Worm (Caenorhabditis elegans) whole organism, L4 larva: Measurements from ENCODE around the gene sng-1.

Experiments used
- D1046.2 ChIP-seq: fragments of 200-800 bp; sonication (Bioruptor generic); IDR thresholded peaks from 2 replicates; pipeline ENCODE4 v1.3.6; 2022; ENCODE audit warnings: missing genetic modification characterization, missing compliant biosample characterization
- F26F4.8 ChIP-seq: fragments of 200-800 bp; sonication (Bioruptor generic); conservative IDR thresholded peaks from 2 replicates; pipeline ENCODE4 v1.3.6; 2022; ENCODE audit warnings: missing genetic modification characterization, missing compliant biosample characterization
- daf-12 ChIP-seq: fragments of 150-350 bp; optimal IDR thresholded peaks from 2 replicates; lab custom pipeline; 2014; ENCODE audit warnings: missing biosample characterization, missing genetic modification reagents, missing genetic modification characterization
- egl-27 ChIP-seq: sonication (generic microtip); optimal IDR thresholded peaks from 3 replicates; lab custom pipeline; 2017; ENCODE audit warnings: missing biosample characterization, missing genetic modification reagents, missing genetic modification characterization
- mdt-29 ChIP-seq: fragments of 200-800 bp; sonication (Bioruptor generic); IDR thresholded peaks from 2 replicates; pipeline ENCODE4 v1.3.6; 2022; ENCODE audit warnings: missing genetic modification reagents, missing genetic modification characterization, missing compliant biosample characterization
- nhr-41 ChIP-seq: fragments of 200-800 bp; sonication (Bioruptor generic); IDR thresholded peaks from 2 replicates; pipeline ENCODE4 v1.3.6; 2022; ENCODE audit warnings: missing genetic modification reagents, missing genetic modification characterization, missing compliant biosample characterization
- nhr-42 ChIP-seq: fragments of 200-800 bp; sonication (Bioruptor generic); IDR thresholded peaks from 2 replicates; pipeline ENCODE4 v1.3.6; 2022; ENCODE audit warnings: missing genetic modification characterization, missing compliant biosample characterization
- nhr-76 ChIP-seq: fragments of 150-350 bp; optimal IDR thresholded peaks from 2 replicates; lab custom pipeline; 2014; ENCODE audit warnings: missing biosample characterization, missing genetic modification characterization
- pha-4 ChIP-seq, 2 experiments: fragments of 150-350 bp in 1 of 2; fragments of 200-800 bp in 1 of 2; sonication (Bioruptor generic) in 1 of 2; IDR thresholded peaks in 1 of 2; optimal IDR thresholded peaks in 1 of 2; 2 replicates each; pipeline versions ENCODE4 v1.3.6 to Lab custom; 2014 to 2022; ENCODE audit warnings: missing genetic modification characterization in 2 of 2, missing genetic modification reagents in 2 of 2, missing biosample characterization in 1 of 2, missing compliant biosample characterization in 1 of 2
- zfp-3 ChIP-seq: fragments of 200-800 bp; sonication (Bioruptor generic); conservative IDR thresholded peaks from 2 replicates; pipeline ENCODE4 v1.3.6; 2022; ENCODE audit warnings: missing genetic modification reagents, missing genetic modification characterization, missing compliant biosample characterization

ce11 chrX:7323604-7324003 lies 3.8 kb upstream of the sng-1 start:
- peak; percentile 60; the same call in 1 of the 2 replicates for TF ChIP-seq nhr-42 (GFP tag; lab: Robert Waterston, UW)
- no peak for TF ChIP-seq zfp-3 (GFP tag; lab: Robert Waterston, UW)
- peak; percentile 64; the same call in 1 of the 2 replicates for TF ChIP-seq D1046.2
- peak; percentile 39; the same call in 1 of the 2 replicates for TF ChIP-seq nhr-41
- no peak for TF ChIP-seq egl-27 (tag; lab: Kevin White, UChicago)
- TF ChIP-seq mdt-29 (GFP tag; lab: Robert Waterston, UW): no peak
- peak; percentile 76 for TF ChIP-seq F26F4.8 (GFP tag; lab: Robert Waterston, UW)
- TF ChIP-seq nhr-76 (tag; lab: Kevin White, UChicago): no peak
- TF ChIP-seq pha-4 (GFP tag; IDR thresholded peaks at IDR 0.05; lab: Robert Waterston, UW): peak; percentile 87; the same call in 1 of the 2 replicates
- TF ChIP-seq pha-4 (tag; optimal IDR thresholded peaks at IDR 0.05; lab: Kevin White, UChicago): no peak
- no peak for TF ChIP-seq daf-12 (tag; lab: Kevin White, UChicago)
